Worm (Caenorhabditis elegans) whole organism, L1 larva: Measurements from ENCODE around the gene prdx-2.

Source experiments
- C04F5.9 ChIP-seq: sonication (generic microtip); optimal IDR thresholded peaks from 2 replicates; lab custom pipeline; 2016; ENCODE audit warnings: missing genetic modification characterization, missing compliant biosample characterization
- C34B4.2 ChIP-seq: sonication (generic microtip); optimal IDR thresholded peaks from 2 replicates; lab custom pipeline; 2017; ENCODE audit warnings: mild to moderate bottlenecking, missing genetic modification characterization, missing compliant biosample characterization
- F16B12.6 ChIP-seq: fragments of 150-350 bp; optimal IDR thresholded peaks from 2 replicates; lab custom pipeline; 2014; ENCODE audit warnings: missing biosample characterization, missing genetic modification characterization
- ama-1 ChIP-seq: fragments of 150-350 bp; optimal IDR thresholded peaks from 2 replicates; lab custom pipeline; 2014
- ceh-63 ChIP-seq: fragments of 200-800 bp; sonication (Bioruptor generic); optimal IDR thresholded peaks from 2 replicates; lab custom pipeline; 2018; ENCODE audit warnings: mild to moderate bottlenecking, missing genetic modification characterization, missing compliant biosample characterization
- ces-1 ChIP-seq: fragments of 150-350 bp; optimal IDR thresholded peaks from 2 replicates; lab custom pipeline; 2014; ENCODE audit warnings: missing biosample characterization, missing genetic modification reagents, missing genetic modification characterization
- dpl-1 ChIP-seq, 3 experiments: fragments of 150-350 bp in 2 of 3; sonication (generic microtip) in 1 of 3; optimal IDR thresholded peaks; 2 replicates each; lab custom pipeline; 2014 to 2017; ENCODE audit warnings: missing biosample characterization in 3 of 3, missing genetic modification characterization in 3 of 3, missing genetic modification reagents in 3 of 3
- efl-1 ChIP-seq, 4 experiments: fragments of 150-350 bp; optimal IDR thresholded peaks in 3 of 4; peaks in 1 of 4; 1 replicate in 1 of 4; 2 replicates in 3 of 4; lab custom pipeline; 2014; ENCODE audit warnings: missing biosample characterization in 2 of 4, missing genetic modification characterization in 2 of 4, missing genetic modification reagents in 2 of 4
- efl-3 ChIP-seq: fragments of 200-800 bp; sonication (Bioruptor generic); optimal IDR thresholded peaks from 2 replicates; lab custom pipeline; 2018; ENCODE audit warnings: mild to moderate bottlenecking, missing genetic modification characterization, missing compliant biosample characterization
- ets-5 ChIP-seq: fragments of 200-800 bp; sonication (Bioruptor generic); IDR thresholded peaks from 2 replicates; pipeline ENCODE4 v1.3.6; 2022; ENCODE audit warnings: missing genetic modification characterization, missing compliant biosample characterization
- fkh-10 ChIP-seq: sonication (generic microtip); optimal IDR thresholded peaks from 2 replicates; lab custom pipeline; 2017; ENCODE audit warnings: missing biosample characterization, missing genetic modification reagents, missing genetic modification characterization
- grh-1 ChIP-seq: fragments of 200-800 bp; sonication (Bioruptor generic); IDR thresholded peaks from 2 replicates; pipeline ENCODE4 v1.3.6; 2022; ENCODE audit warnings: missing genetic modification reagents, missing genetic modification characterization, missing compliant biosample characterization
- hlh-17 ChIP-seq: fragments of 200-800 bp; sonication (Bioruptor generic); optimal IDR thresholded peaks from 2 replicates; lab custom pipeline; 2018; ENCODE audit warnings: missing genetic modification characterization, mild to moderate bottlenecking, missing compliant biosample characterization, moderate library complexity, borderline replicate concordance
- hpl-2 ChIP-seq: fragments of 150-350 bp; optimal IDR thresholded peaks from 2 replicates; lab custom pipeline; 2014; ENCODE audit warnings: missing biosample characterization, missing genetic modification reagents, missing genetic modification characterization
- irx-1 ChIP-seq: sonication (generic microtip); optimal IDR thresholded peaks from 2 replicates; lab custom pipeline; 2016; ENCODE audit warnings: missing genetic modification characterization, missing compliant biosample characterization
- isw-1 ChIP-seq: fragments of 200-800 bp; sonication (Bioruptor generic); IDR thresholded peaks from 2 replicates; pipeline ENCODE4 v1.3.6; 2022; ENCODE audit warnings: missing genetic modification characterization, missing compliant biosample characterization
- lin-35 ChIP-seq, 2 experiments: fragments of 150-350 bp; optimal IDR thresholded peaks; 2 replicates each; lab custom pipeline; 2014; ENCODE audit warnings: missing biosample characterization in 2 of 2, missing genetic modification characterization in 2 of 2, missing genetic modification reagents in 2 of 2
- lin-39 ChIP-seq: fragments of 150-350 bp; optimal IDR thresholded peaks from 2 replicates; lab custom pipeline; 2014; ENCODE audit warnings: missing biosample characterization, missing genetic modification reagents, missing genetic modification characterization
- mab-9 ChIP-seq: fragments of 200-800 bp; sonication (Bioruptor generic); IDR thresholded peaks from 2 replicates; pipeline ENCODE4 v1.3.6; 2022; ENCODE audit warnings: missing genetic modification reagents, missing genetic modification characterization, missing compliant biosample characterization
- mdl-1 ChIP-seq, 2 experiments: fragments of 150-350 bp; optimal IDR thresholded peaks; 2 replicates each; lab custom pipeline; 2014 to 2017; ENCODE audit warnings: missing biosample characterization in 2 of 2, missing genetic modification characterization in 2 of 2, inconsistent platforms in 1 of 2
- nhr-237 ChIP-seq: fragments of 150-350 bp; optimal IDR thresholded peaks from 2 replicates; lab custom pipeline; 2014; ENCODE audit warnings: missing biosample characterization, missing genetic modification characterization
- nhr-28 ChIP-seq: fragments of 150-350 bp; optimal IDR thresholded peaks from 2 replicates; lab custom pipeline; 2014; ENCODE audit warnings: missing biosample characterization, missing genetic modification characterization
- nhr-84 ChIP-seq: sonication (generic microtip); optimal IDR thresholded peaks from 2 replicates; lab custom pipeline; 2017; ENCODE audit warnings: missing biosample characterization, missing genetic modification characterization
- nhr-85 ChIP-seq: sonication (generic microtip); peaks from one replicate; lab custom pipeline; 2016; ENCODE audit warnings: missing genetic modification characterization, inconsistent platforms, missing compliant biosample characterization
- pag-3 ChIP-seq: sonication (generic microtip); optimal IDR thresholded peaks from 2 replicates; lab custom pipeline; 2017; ENCODE audit warnings: missing genetic modification characterization, mild to moderate bottlenecking, missing compliant biosample characterization, antibody characterized with exemption, borderline replicate concordance; ENCODE audit not compliant: insufficient read depth
- pax-3 ChIP-seq: fragments of 200-800 bp; sonication (Bioruptor generic); optimal IDR thresholded peaks from 2 replicates; lab custom pipeline; 2018; ENCODE audit warnings: mild to moderate bottlenecking, missing genetic modification characterization, moderate library complexity, missing compliant biosample characterization
- rnt-1 ChIP-seq: sonication (generic microtip); optimal IDR thresholded peaks from 2 replicates; lab custom pipeline; 2016; ENCODE audit warnings: mild to moderate bottlenecking, missing genetic modification characterization, moderate library complexity, missing compliant biosample characterization
- snpc-4 ChIP-seq: fragments of 150-350 bp; optimal IDR thresholded peaks from 2 replicates; lab custom pipeline; 2014; ENCODE audit warnings: missing biosample characterization, missing genetic modification characterization
- snu-23 ChIP-seq: sonication (generic microtip); optimal IDR thresholded peaks from 2 replicates; lab custom pipeline; 2016; ENCODE audit warnings: missing genetic modification characterization, missing compliant biosample characterization
- sox-4 ChIP-seq: sonication (generic microtip); optimal IDR thresholded peaks from 2 replicates; lab custom pipeline; 2016; ENCODE audit warnings: missing genetic modification characterization, missing compliant biosample characterization
- sup-37 ChIP-seq: fragments of 200-800 bp; sonication (Bioruptor generic); optimal IDR thresholded peaks from 2 replicates; lab custom pipeline; 2018; ENCODE audit warnings: mild to moderate bottlenecking, missing genetic modification characterization, missing compliant biosample characterization
- tlp-1 ChIP-seq: fragments of 150-350 bp; optimal IDR thresholded peaks from 2 replicates; lab custom pipeline; 2014; ENCODE audit warnings: missing biosample characterization, missing genetic modification characterization
- unc-30 ChIP-seq: sonication (generic microtip); optimal IDR thresholded peaks from 2 replicates; lab custom pipeline; 2017; ENCODE audit warnings: missing biosample characterization, missing genetic modification characterization
- vab-15 ChIP-seq: sonication (generic microtip); optimal IDR thresholded peaks from 2 replicates; lab custom pipeline; 2017; ENCODE audit warnings: missing genotype, mild to moderate bottlenecking, missing genetic modification characterization, missing compliant biosample characterization
- xbp-1 ChIP-seq: sonication (generic microtip); optimal IDR thresholded peaks from 2 replicates; lab custom pipeline; 2016; ENCODE audit warnings: missing genetic modification characterization, missing compliant biosample characterization
- zag-1 ChIP-seq: fragments of 150-350 bp; optimal IDR thresholded peaks from 2 replicates; lab custom pipeline; 2014; ENCODE audit warnings: missing biosample characterization, missing genetic modification characterization
- zip-4 ChIP-seq: fragments of 200-800 bp; sonication (Bioruptor generic); optimal IDR thresholded peaks from 2 replicates; lab custom pipeline; 2018; ENCODE audit warnings: mild to moderate bottlenecking, missing genetic modification characterization, moderate library complexity, missing compliant biosample characterization

Gene prdx-2

DNA sequence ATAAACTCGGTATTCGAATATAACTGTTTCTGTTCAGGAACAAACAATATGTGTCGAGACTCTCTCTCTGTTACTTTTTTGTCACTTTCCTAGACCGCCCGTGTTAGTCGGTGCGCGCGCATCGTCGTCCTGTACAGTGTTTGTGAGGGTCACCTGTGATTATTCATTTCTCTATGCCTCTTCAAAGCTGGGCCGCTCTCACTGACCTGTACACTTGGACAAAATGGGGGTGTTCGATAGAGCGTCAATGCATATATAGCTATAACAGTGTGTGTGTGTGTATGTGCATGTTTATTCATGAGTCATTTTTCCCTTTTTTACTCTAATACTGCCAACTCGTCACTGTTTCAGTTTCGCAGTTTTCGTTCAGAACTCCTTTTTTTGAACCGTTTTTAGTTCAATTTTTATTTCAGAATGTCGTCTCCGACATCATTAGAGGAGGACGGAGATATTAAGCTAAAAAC, 1.7 kb downstream of the prdx-2 start, which contains the start of gene pkc-3 (continued):
- no peak for TF ChIP-seq C04F5.9 (tag; lab: Kevin White, UChicago)
- no peak for TF ChIP-seq ets-5 (GFP tag; lab: Robert Waterston, UW)
- peak; percentile 44 for TF ChIP-seq grh-1 (GFP tag; lab: Robert Waterston, UW)
- TF ChIP-seq rnt-1: peak; percentile 16
- no peak for TF ChIP-seq ceh-63 (GFP tag; lab: Kevin White, UChicago)
- TF ChIP-seq lin-39 (tag; lab: Kevin White, UChicago): no peak
- no peak for TF ChIP-seq snpc-4
- TF ChIP-seq hpl-2 (GFP tag; lab: Kevin White, UChicago): peak; percentile 67
- no peak for TF ChIP-seq mab-9 (GFP tag; lab: Robert Waterston, UW)
- peak; percentile 25 to 81 for TF ChIP-seq lin-35 (GFP tag; optimal IDR thresholded peaks at IDR 0.05; lab: Kevin White, UChicago)
- TF ChIP-seq vab-15 (tag; lab: Kevin White, UChicago): no peak
- TF ChIP-seq nhr-84: no peak
- TF ChIP-seq ces-1 (GFP tag; lab: Kevin White, UChicago): no peak
- peak in 1 of 2 experiments; percentile 36 for TF ChIP-seq mdl-1 (tag; optimal IDR thresholded peaks at IDR 0.05; lab: Kevin White, UChicago)
- TF ChIP-seq ama-1 (lab: Kevin White, UChicago): peak; percentile 91
- TF ChIP-seq nhr-85 (tag; lab: Kevin White, UChicago): peak; percentile 81
- TF ChIP-seq dpl-1 (GFP tag; optimal IDR thresholded peaks at IDR 0.05; lab: Kevin White, UChicago): peak in 2 of 3 experiments; percentile 47 to 50
- no peak for TF ChIP-seq fkh-10 (GFP tag; lab: Kevin White, UChicago)
- TF ChIP-seq F16B12.6: no peak
- TF ChIP-seq C34B4.2: no peak
- no peak for TF ChIP-seq nhr-28 (tag; lab: Kevin White, UChicago)
- TF ChIP-seq hlh-17 (GFP tag; lab: Kevin White, UChicago): no peak
- no peak for TF ChIP-seq zag-1 (tag; lab: Kevin White, UChicago)
- TF ChIP-seq isw-1 (GFP tag; lab: Robert Waterston, UW): no peak
- TF ChIP-seq tlp-1 (tag; lab: Kevin White, UChicago): no peak
- no peak for TF ChIP-seq pag-3 (tag; lab: Kevin White, UChicago)
- no peak for TF ChIP-seq sup-37
- peak; percentile 18 for TF ChIP-seq zip-4 (GFP tag; lab: Kevin White, UChicago)
- no peak for TF ChIP-seq unc-30 (tag; lab: Kevin White, UChicago)
- no peak for TF ChIP-seq sox-4
- no peak for TF ChIP-seq nhr-237

DNA sequence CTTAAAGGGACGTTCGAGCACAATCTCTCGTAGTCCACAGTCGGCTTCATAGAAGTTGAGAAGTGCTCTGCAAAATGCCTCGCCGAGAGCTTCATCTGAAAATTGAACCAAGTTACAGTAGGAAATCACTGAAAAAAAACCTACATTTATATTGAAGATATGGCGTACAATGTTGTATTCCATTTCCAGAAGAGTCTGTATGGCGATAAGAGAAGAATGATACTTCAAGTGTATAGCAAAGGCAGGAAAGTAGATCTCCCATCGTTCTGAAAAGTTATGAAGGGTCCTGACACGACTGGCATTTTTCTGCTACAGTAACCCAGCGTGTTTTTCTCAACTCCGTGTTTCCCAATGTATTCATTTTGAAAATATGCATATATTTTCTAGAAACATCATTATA, 6.3 kb downstream of the prdx-2 start:
- no peak for TF ChIP-seq snu-23 (GFP tag; lab: Kevin White, UChicago)
- no peak for TF ChIP-seq efl-1 (optimal IDR thresholded peaks at IDR 0.05; lab: Kevin White, UChicago)
- TF ChIP-seq efl-1 (GFP tag; optimal IDR thresholded peaks at IDR 0.05 in 1 of 2; lab: Kevin White, UChicago): peak in 1 of 2 experiments; percentile 61

DNA sequence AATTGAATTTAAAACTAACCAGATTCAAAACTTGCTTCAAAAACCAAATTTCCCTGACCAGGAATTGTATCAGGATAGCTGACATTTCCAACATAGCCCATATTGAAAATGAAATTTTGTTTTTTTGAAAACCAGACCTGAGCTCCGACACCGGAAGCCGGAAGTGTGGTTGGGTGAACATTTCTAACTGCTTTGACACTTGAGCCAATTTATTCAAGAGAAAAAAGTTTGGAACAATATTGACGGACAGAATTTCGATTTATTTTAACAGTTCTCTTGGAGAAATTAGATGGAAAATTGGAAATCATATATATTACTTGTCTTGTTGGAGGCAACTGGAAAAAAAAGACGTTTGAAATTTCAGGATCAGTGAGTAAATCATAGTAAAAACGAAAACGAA, 9.2 kb downstream of the prdx-2 start, which contains the start of gene ccpp-6:
Gene ccpp-6, minus strand, starts transcription at position 101 of the 400 bp plus-strand sequence.
- TF ChIP-seq xbp-1 (tag; lab: Kevin White, UChicago) (no peak), irx-1 (tag; lab: Kevin White, UChicago) (no peak), pax-3 (tag; lab: Kevin White, UChicago) (no peak), ces-1 (GFP tag; lab: Kevin White, UChicago) (no peak), efl-3 (GFP tag; lab: Kevin White, UChicago) (no peak), efl-1 (optimal IDR thresholded peaks at IDR 0.05; lab: Kevin White, UChicago) (no peak), efl-1 (GFP tag; optimal IDR thresholded peaks at IDR 0.05 in 1 of 2; lab: Kevin White, UChicago) (peak in 1 of 2 experiments; percentile 3)
